ENCODE assay signal across 2 fruit fly cellular contexts in the genomic region with DNA sequence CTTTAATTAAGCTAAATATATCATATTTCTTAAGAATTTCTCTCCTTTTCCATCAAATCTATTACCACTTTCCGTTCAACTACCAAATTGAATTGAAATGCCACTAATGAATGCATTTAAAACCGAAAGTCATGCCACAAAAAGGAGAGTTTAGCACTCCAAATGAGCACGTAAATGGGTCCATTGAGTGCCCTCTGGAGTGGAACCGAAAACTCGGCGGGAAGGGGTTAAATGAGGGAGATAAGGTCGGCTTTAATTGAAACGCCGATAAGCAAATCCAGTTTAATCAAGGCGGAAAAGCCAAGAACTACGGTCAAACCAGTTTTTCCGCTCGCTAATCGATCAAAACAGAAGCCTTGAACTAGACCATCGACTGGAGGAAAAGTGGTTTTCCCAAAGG.
TF ChIP-seq lines count a peak whose summit lies in the region.

No protein-coding gene starts in this region.

- TF ChIP-seq CTCF in whole organism, embryonic (GFP tag; optimal IDR thresholded peaks at IDR 0.05; lab: Kevin White, UChicago): no peak

TF ChIP-seq in whole organism, embryonic, 481 proteins besides CTCF, POLR2A, EP300 and RAD21:
- TF ChIP-seq trh (GFP tag; optimal IDR thresholded peaks at IDR 0.05; lab: Kevin White, UChicago) (no peak), CG10274 (GFP tag; optimal IDR thresholded peaks at IDR 0.05; lab: Kevin White, UChicago) (no peak), Optix (GFP tag; IDR thresholded peaks at IDR 0.05; lab: Robert Waterston, UW) (no peak), CG17361 (GFP tag; IDR thresholded peaks at IDR 0.05; lab: Robert Waterston, UW) (no peak), CG4282 (GFP tag; optimal IDR thresholded peaks at IDR 0.05; lab: Kevin White, UChicago) (no peak), wdn (GFP tag; IDR thresholded peaks at IDR 0.05; lab: Robert Waterston, UW) (no peak), Ptx1 (GFP tag; IDR thresholded peaks at IDR 0.05; lab: Robert Waterston, UW) (no peak), gt (GFP tag; IDR thresholded peaks at IDR 0.05; lab: Robert Waterston, UW) (no peak), Poxn (GFP tag; IDR thresholded peaks at IDR 0.05; lab: Robert Waterston, UW) (no peak), CG10654 (GFP tag; optimal IDR thresholded peaks at IDR 0.05; lab: Kevin White, UChicago) (no peak), CG12391 (tag; optimal IDR thresholded peaks at IDR 0.05; lab: Kevin White, UChicago) (no peak), Mrtf (GFP tag; IDR thresholded peaks at IDR 0.05; lab: Robert Waterston, UW) (no peak), CG13287 (GFP tag; IDR thresholded peaks at IDR 0.05; lab: Robert Waterston, UW; ENCODE audit: partially characterized antibody) (no peak), CG11723 (GFP tag; optimal IDR thresholded peaks at IDR 0.05; lab: Kevin White, UChicago) (no peak), hb (GFP tag; IDR thresholded peaks at IDR 0.05; lab: Robert Waterston, UW; ENCODE audit: partially characterized antibody) (no peak), CG42726 (GFP tag; IDR thresholded peaks at IDR 0.05; lab: Robert Waterston, UW; ENCODE audit: partially characterized antibody) (no peak), sens (GFP tag; lab: Kevin White, UChicago) (peak; percentile 46), H15 (GFP tag; IDR thresholded peaks at IDR 0.05; lab: Robert Waterston, UW) (no peak), CG6765 (GFP tag; optimal IDR thresholded peaks at IDR 0.05; lab: Kevin White, UChicago) (no peak), ems (GFP tag; optimal IDR thresholded peaks at IDR 0.05; lab: Kevin White, UChicago) (no peak), Dek (tag; optimal IDR thresholded peaks at IDR 0.05; lab: Kevin White, UChicago) (no peak), esg (GFP tag; conservative IDR thresholded peaks at IDR 0.05; lab: Robert Waterston, UW) (no peak), phol (tag; optimal IDR thresholded peaks at IDR 0.05; lab: Kevin White, UChicago) (no peak), Awh (GFP tag; IDR thresholded peaks at IDR 0.05; lab: Robert Waterston, UW) (peak; percentile 76), Blimp-1 (GFP tag; optimal IDR thresholded peaks at IDR 0.05; lab: Kevin White, UChicago) (peak; percentile 60), gem (tag; optimal IDR thresholded peaks at IDR 0.05; lab: Kevin White, UChicago) (peak; percentile 5), bsh (GFP tag; optimal IDR thresholded peaks at IDR 0.05; lab: Kevin White, UChicago) (no peak), jigr1 (GFP tag; IDR thresholded peaks at IDR 0.05; lab: Robert Waterston, UW) (no peak), CG15601 (tag; optimal IDR thresholded peaks at IDR 0.05; lab: Kevin White, UChicago) (peak; percentile 57), CG12744 (GFP tag; optimal IDR thresholded peaks at IDR 0.05; lab: Kevin White, UChicago) (no peak), repo (GFP tag; optimal IDR thresholded peaks at IDR 0.05; lab: Kevin White, UChicago) (no peak), Neu2 (GFP tag; optimal IDR thresholded peaks at IDR 0.05; lab: Kevin White, UChicago; ENCODE audit: borderline replicate concordance) (no peak), grn (GFP tag; optimal IDR thresholded peaks at IDR 0.05; lab: Kevin White, UChicago) (peak; percentile 33), CG7839 (tag; optimal IDR thresholded peaks at IDR 0.05; lab: Kevin White, UChicago) (no peak), z (GFP tag; IDR thresholded peaks at IDR 0.05; lab: Robert Waterston, UW) (peak; percentile 82), CG8924 (tag; optimal IDR thresholded peaks at IDR 0.05; lab: Kevin White, UChicago) (no peak), Hmr (GFP tag; optimal IDR thresholded peaks at IDR 0.05; lab: Kevin White, UChicago) (no peak), CG30431 (GFP tag; optimal IDR thresholded peaks at IDR 0.05; lab: Kevin White, UChicago) (no peak), fd96Cb (tag; optimal IDR thresholded peaks at IDR 0.05; lab: Kevin White, UChicago) (no peak), chinmo (GFP tag; IDR thresholded peaks at IDR 0.05; lab: Robert Waterston, UW; ENCODE audit: partially characterized antibody) (0 out of 4 replicates have a peak, but pooled peaks have one; percentile 17)
TF ChIP-seq in whole organism, embryonic: peak in this region for 8.

TF ChIP-seq in whole organism, prepupa, 60 proteins besides CTCF, POLR2A, EP300 and RAD21:
- no peak for TF ChIP-seq Hr39 (GFP tag; optimal IDR thresholded peaks at IDR 0.05; lab: Kevin White, UChicago)
- TF ChIP-seq Eip78C (GFP tag; lab: Kevin White, UChicago): peak; percentile 30
TF ChIP-seq in whole organism, prepupa: peak in this region for 1.
